Worm (Caenorhabditis elegans): ENCODE data around the gene dsc-1.

- TF ChIP-seq flt-1 (GFP tag; IDR thresholded peaks at IDR 0.05) (no peak), klf-2 (GFP tag; conservative IDR thresholded peaks at IDR 0.05) (no peak), T22C8.4 (GFP tag; IDR thresholded peaks at IDR 0.05) (no peak), ref-1 (GFP tag; conservative IDR thresholded peaks at IDR 0.05) (no peak), med-1 (GFP tag; optimal IDR thresholded peaks at IDR 0.05; ENCODE audit: insufficient read depth) (no peak), ztf-23 (GFP tag; IDR thresholded peaks at IDR 0.05) (no peak)
Measured at ce11 chrX:15070137-15070536, 35.5 kb upstream of the dsc-1 start.

All from whole organism, midembryonic.